Fruit fly (Drosophila melanogaster) whole organism, embryonic: ENCODE results near the gene Cyp28d2.

Experiments used
- Antp ChIP-seq: fragments of 200-800 bp; sonication (Bioruptor generic); optimal IDR thresholded peaks from 3 replicates; lab custom pipeline; 2016; ENCODE audit warnings: missing biosample characterization, missing genetic modification characterization
- CG11093 ChIP-seq: fragments of 200-800 bp; sonication (Bioruptor generic); IDR thresholded peaks from 3 replicates; pipeline ENCODE4 v1.3.6; 2022; ENCODE audit warnings: missing biosample characterization, missing genetic modification characterization
- CG11456 ChIP-seq: fragments of 200-800 bp; sonication (Bioruptor generic); IDR thresholded peaks from 3 replicates; pipeline ENCODE4 v1.3.6; 2022; ENCODE audit warnings: missing biosample characterization, missing genetic modification characterization
- CG11560 ChIP-seq: fragments of 200-800 bp; sonication (Bioruptor generic); IDR thresholded peaks from 3 replicates; pipeline ENCODE4 v1.3.6; 2022; ENCODE audit warnings: missing biosample characterization, missing genetic modification characterization
- CG12155 ChIP-seq: fragments of 200-800 bp; sonication (Bioruptor generic); optimal IDR thresholded peaks from 3 replicates; lab custom pipeline; 2016; ENCODE audit warnings: missing biosample characterization, missing genetic modification characterization
- CG12299 ChIP-seq: fragments of 200-800 bp; sonication (Bioruptor generic); optimal IDR thresholded peaks from 2 replicates; lab custom pipeline; 2018; ENCODE audit warnings: missing biosample characterization, mild to moderate bottlenecking, missing genetic modification characterization
- CG12391 ChIP-seq: fragments of 200-800 bp; sonication (Bioruptor generic); optimal IDR thresholded peaks from 3 replicates; lab custom pipeline; 2018; ENCODE audit warnings: missing biosample characterization, mild to moderate bottlenecking, missing genetic modification characterization, moderate library complexity
- CG13287 ChIP-seq: fragments of 200-800 bp; sonication (Bioruptor generic); IDR thresholded peaks from 2 replicates; pipeline ENCODE4 v1.3.6; 2022; ENCODE audit warnings: missing biosample characterization, missing genetic modification characterization; ENCODE audit not compliant: partially characterized antibody
- CG14667 ChIP-seq: fragments of 200-800 bp; sonication (Bioruptor generic); IDR thresholded peaks from 2 replicates; pipeline ENCODE4 v1.3.6; 2022; ENCODE audit warnings: missing biosample characterization, missing genetic modification characterization
- CG17361 ChIP-seq: fragments of 200-800 bp; sonication (Bioruptor generic); IDR thresholded peaks from 3 replicates; pipeline ENCODE4 v1.3.6; 2022; ENCODE audit warnings: missing biosample characterization, missing genetic modification characterization
- CG17802 ChIP-seq: fragments of 200-800 bp; sonication (Bioruptor generic); optimal IDR thresholded peaks from 2 replicates; lab custom pipeline; 2018; ENCODE audit warnings: missing biosample characterization, mild to moderate bottlenecking, missing genetic modification characterization, moderate library complexity
- CG30020 ChIP-seq: fragments of 200-800 bp; optimal IDR thresholded peaks from 2 replicates; lab custom pipeline; 2019; ENCODE audit warnings: missing biosample characterization, mild to moderate bottlenecking, missing genetic modification characterization, moderate library complexity
- CG32767 ChIP-seq: fragments of 200-800 bp; sonication (Bioruptor generic); IDR thresholded peaks from 2 replicates; pipeline ENCODE4 v1.3.6; 2022; ENCODE audit warnings: missing biosample characterization, missing genetic modification characterization
- CG5180 ChIP-seq: fragments of 200-800 bp; sonication (Bioruptor generic); optimal IDR thresholded peaks from 3 replicates; lab custom pipeline; 2017; ENCODE audit warnings: missing biosample characterization, missing genetic modification characterization, mild to moderate bottlenecking, moderate library complexity, missing genetic modification reagents
- CG8359 ChIP-seq: fragments of 200-800 bp; sonication (Bioruptor generic); optimal IDR thresholded peaks from 2 replicates; lab custom pipeline; 2017; ENCODE audit warnings: missing biosample characterization, mild to moderate bottlenecking, missing genetic modification characterization, borderline replicate concordance
- CG9437 ChIP-seq: fragments of 200-800 bp; sonication (Bioruptor generic); optimal IDR thresholded peaks from 2 replicates; lab custom pipeline; 2018; ENCODE audit warnings: missing biosample characterization, mild to moderate bottlenecking, missing genetic modification characterization
- CG9727 ChIP-seq: fragments of 200-800 bp; sonication (Bioruptor generic); optimal IDR thresholded peaks from 3 replicates; lab custom pipeline; 2017; ENCODE audit warnings: missing biosample characterization, mild to moderate bottlenecking, missing genetic modification characterization
- Chrac-16 ChIP-seq: fragments of 200-800 bp; sonication (Bioruptor generic); optimal IDR thresholded peaks from 3 replicates; lab custom pipeline; 2016; ENCODE audit warnings: missing biosample characterization, missing genetic modification characterization
- CoRest ChIP-seq: fragments of 200-800 bp; sonication (Bioruptor generic); optimal IDR thresholded peaks from 3 replicates; lab custom pipeline; 2018; ENCODE audit warnings: missing biosample characterization, mild to moderate bottlenecking, missing genetic modification characterization, moderate library complexity
- Dll ChIP-seq: fragments of 200-800 bp; sonication (Bioruptor generic); IDR thresholded peaks from 4 replicates; pipeline ENCODE4 v1.3.6; 2022; ENCODE audit warnings: missing biosample characterization, missing genetic modification characterization; ENCODE audit not compliant: partially characterized antibody
- E2f2 ChIP-seq: fragments of 200-800 bp; sonication (Bioruptor generic); IDR thresholded peaks from 2 replicates; pipeline ENCODE4 v1.3.6; 2022; ENCODE audit warnings: missing biosample characterization, missing genetic modification characterization
- Hand ChIP-seq: fragments of 200-800 bp; sonication (Bioruptor generic); optimal IDR thresholded peaks from 2 replicates; lab custom pipeline; 2017; ENCODE audit warnings: mild to moderate bottlenecking, missing biosample characterization, missing genetic modification reagents, missing genetic modification characterization
- HmgZ ChIP-seq: fragments of 200-800 bp; sonication (Bioruptor generic); optimal IDR thresholded peaks from 2 replicates; lab custom pipeline; 2018; ENCODE audit warnings: missing biosample characterization, mild to moderate bottlenecking, missing genetic modification characterization
- Hr78 ChIP-seq, 2 experiments: fragments of 200-800 bp in 1 of 2; fragments of >200 bp in 1 of 2; sonication (Bioruptor generic) in 1 of 2; optimal IDR thresholded peaks; 2 replicates each; lab custom pipeline; 2017 to 2019; ENCODE audit warnings: missing biosample characterization in 2 of 2, missing genetic modification characterization in 2 of 2, mild to moderate bottlenecking in 1 of 2, moderate library complexity in 1 of 2
- Lim3 ChIP-seq: fragments of 200-800 bp; sonication (Bioruptor generic); IDR thresholded peaks from 2 replicates; pipeline ENCODE4 v1.3.6; 2022; ENCODE audit warnings: missing biosample characterization, missing genetic modification characterization
- Mrtf ChIP-seq: fragments of 200-800 bp; sonication (Bioruptor generic); IDR thresholded peaks from 3 replicates; pipeline ENCODE4 v1.3.6; 2022; ENCODE audit warnings: missing biosample characterization, missing genetic modification characterization
- NFAT ChIP-seq: fragments of 200-800 bp; sonication (Bioruptor generic); IDR thresholded peaks from 2 replicates; pipeline ENCODE4 v1.3.6; 2022; ENCODE audit warnings: missing biosample characterization, missing genetic modification characterization
- Sox102F ChIP-seq: fragments of 200-800 bp; sonication (Bioruptor generic); optimal IDR thresholded peaks from 2 replicates; lab custom pipeline; 2018; ENCODE audit warnings: missing biosample characterization, mild to moderate bottlenecking, missing genetic modification characterization, moderate library complexity
- az2 ChIP-seq: fragments of 200-800 bp; sonication (Bioruptor generic); optimal IDR thresholded peaks from 3 replicates; lab custom pipeline; 2016; ENCODE audit warnings: missing biosample characterization, missing genetic modification characterization
- cato ChIP-seq: fragments of 200-800 bp; sonication (Bioruptor generic); optimal IDR thresholded peaks from 2 replicates; lab custom pipeline; 2016; ENCODE audit warnings: missing biosample characterization, missing genetic modification characterization, borderline replicate concordance
- chinmo ChIP-seq: fragments of 200-800 bp; sonication (Bioruptor generic); IDR thresholded peaks from 4 replicates; pipeline ENCODE4 v1.3.6; 2022; ENCODE audit warnings: missing biosample characterization, missing genetic modification characterization; ENCODE audit not compliant: partially characterized antibody
- chn ChIP-seq: fragments of 200-800 bp; sonication (Bioruptor generic); optimal IDR thresholded peaks from 2 replicates; lab custom pipeline; 2016; ENCODE audit warnings: missing biosample characterization, missing genetic modification characterization
- da ChIP-seq: fragments of 200-800 bp; sonication (Bioruptor generic); optimal IDR thresholded peaks from 2 replicates; lab custom pipeline; 2016; ENCODE audit warnings: missing biosample characterization, missing genetic modification characterization
- fd3F ChIP-seq: fragments of 200-800 bp; sonication (Bioruptor generic); optimal IDR thresholded peaks from 2 replicates; lab custom pipeline; 2018; ENCODE audit warnings: missing biosample characterization, mild to moderate bottlenecking, missing genetic modification characterization, moderate library complexity
- gem ChIP-seq: fragments of 200-800 bp; sonication (Bioruptor generic); optimal IDR thresholded peaks from 2 replicates; lab custom pipeline; 2019; ENCODE audit warnings: missing biosample characterization, mild to moderate bottlenecking, missing genetic modification characterization, moderate library complexity
- gfzf ChIP-seq: fragments of 200-800 bp; sonication (Bioruptor generic); optimal IDR thresholded peaks from 2 replicates; lab custom pipeline; 2016; ENCODE audit warnings: missing biosample characterization, mild to moderate bottlenecking, missing genetic modification characterization, moderate library complexity
- grn ChIP-seq: fragments of 200-800 bp; sonication (Bioruptor generic); optimal IDR thresholded peaks from 3 replicates; lab custom pipeline; 2017; ENCODE audit warnings: missing biosample characterization, missing genetic modification characterization
- hkb ChIP-seq, 2 experiments: fragments of 200-800 bp in 1 of 2; fragments of >200 bp in 1 of 2; sonication (Bioruptor generic) in 1 of 2; IDR thresholded peaks in 1 of 2; optimal IDR thresholded peaks in 1 of 2; 2 replicates each; pipeline versions ENCODE4 v1.3.6 to Lab custom; 2017 to 2022; ENCODE audit warnings: missing biosample characterization in 1 of 2, missing genetic modification characterization in 1 of 2
- insv ChIP-seq, 2 experiments: fragments of 200-800 bp; sonication (Bioruptor generic); optimal IDR thresholded peaks; 3 replicates each; lab custom pipeline; 2016 to 2018; ENCODE audit warnings: missing biosample characterization in 2 of 2, missing genetic modification characterization in 2 of 2
- kni ChIP-seq: fragments of 200-800 bp; sonication (Bioruptor generic); optimal IDR thresholded peaks from 3 replicates; lab custom pipeline; 2017; ENCODE audit warnings: mild to moderate bottlenecking, missing biosample characterization, missing genetic modification reagents, missing genetic modification characterization
- lilli ChIP-seq: fragments of 200-800 bp; sonication (Bioruptor generic); optimal IDR thresholded peaks from 3 replicates; lab custom pipeline; 2016; ENCODE audit warnings: missing biosample characterization, missing genetic modification characterization
- lola ChIP-seq, 3 experiments: fragments of >200 bp in 2 of 3; fragments of 200-800 bp in 1 of 3; sonication (Bioruptor generic) in 1 of 3; optimal IDR thresholded peaks; 2 replicates each; lab custom pipeline; 2017 to 2019; ENCODE audit warnings: missing biosample characterization in 3 of 3, missing genetic modification characterization in 3 of 3, mild to moderate bottlenecking in 1 of 3, moderate library complexity in 1 of 3
- odd ChIP-seq: fragments of 200-800 bp; sonication (Bioruptor generic); optimal IDR thresholded peaks from 2 replicates; lab custom pipeline; 2017; ENCODE audit warnings: missing biosample characterization, mild to moderate bottlenecking, missing genetic modification characterization
- rib ChIP-seq: fragments of 200-800 bp; sonication (Bioruptor generic); IDR thresholded peaks from 2 replicates; pipeline ENCODE4 v1.3.6; 2022; ENCODE audit warnings: missing biosample characterization, missing genetic modification characterization
- sna ChIP-seq: fragments of 200-800 bp; sonication (Bioruptor generic); IDR thresholded peaks from 2 replicates; pipeline ENCODE4 v1.3.6; 2022; ENCODE audit warnings: missing biosample characterization, missing genetic modification characterization; ENCODE audit not compliant: partially characterized antibody
- sqz ChIP-seq: fragments of 200-800 bp; sonication (Bioruptor generic); optimal IDR thresholded peaks from 3 replicates; lab custom pipeline; 2018; ENCODE audit warnings: missing biosample characterization, mild to moderate bottlenecking, missing genetic modification characterization
- tin ChIP-seq: fragments of 200-800 bp; sonication (Bioruptor generic); optimal IDR thresholded peaks from 3 replicates; lab custom pipeline; 2016; ENCODE audit warnings: missing biosample characterization, missing genetic modification characterization
- vfl ChIP-seq: fragments of 200-800 bp; sonication (Bioruptor generic); optimal IDR thresholded peaks from 2 replicates; lab custom pipeline; 2016; ENCODE audit warnings: missing biosample characterization, missing genetic modification characterization

Cyp28d2 gene

DNA sequence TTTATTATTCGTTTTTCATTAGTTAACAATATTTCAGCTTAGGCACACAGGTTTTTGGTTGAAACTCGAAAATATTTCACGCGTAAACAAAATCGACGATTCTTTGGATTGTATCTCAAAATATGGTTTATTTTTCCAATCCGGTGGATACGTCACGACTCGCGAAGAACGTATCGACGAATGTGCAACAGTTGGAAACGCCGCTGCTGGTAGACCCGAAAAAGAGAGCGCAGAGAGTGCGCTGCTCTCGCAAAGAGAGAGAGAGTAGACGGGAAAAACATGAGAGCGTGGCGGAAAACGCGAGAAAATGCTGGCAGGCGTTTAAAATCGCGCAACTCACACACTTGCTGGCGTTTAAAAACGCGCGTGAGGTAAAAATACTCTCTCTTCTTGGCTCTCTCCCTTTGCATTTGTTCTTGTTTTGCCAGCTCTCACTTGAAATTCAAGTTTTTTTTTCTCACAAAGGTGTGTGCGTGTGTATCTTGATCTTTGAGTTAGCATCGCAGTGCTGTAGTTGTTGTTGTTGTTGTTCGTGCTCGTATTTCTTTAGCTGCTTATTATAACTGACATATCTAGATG, 30.2 kb downstream of the Cyp28d2 start (continued):
- TF ChIP-seq hkb (optimal IDR thresholded peaks at IDR 0.05; lab: Kevin White, UChicago) (no peak), hkb (GFP tag; IDR thresholded peaks at IDR 0.05; lab: Robert Waterston, UW) (peak; percentile 61), da (GFP tag; lab: Kevin White, UChicago) (no peak), Lim3 (no peak), CG8359 (peak; percentile 100), CG14667 (no peak), rib (GFP tag; lab: Robert Waterston, UW) (peak; percentile 33; the same call in 1 of the 2 replicates), az2 (GFP tag; lab: Kevin White, UChicago) (no peak), lola (GFP tag; optimal IDR thresholded peaks at IDR 0.05; lab: Kevin White, UChicago) (no peak), CG11456 (GFP tag; lab: Robert Waterston, UW) (no peak), CG17802 (no peak), Dll (peak; percentile 76), Chrac-16 (GFP tag; lab: Kevin White, UChicago) (no peak), CG12391 (tag; lab: Kevin White, UChicago) (no peak), vfl (GFP tag; lab: Kevin White, UChicago) (peak; percentile 13), lilli (GFP tag; lab: Kevin White, UChicago) (peak; percentile 10), CG5180 (peak; percentile 11), E2f2 (GFP tag; lab: Robert Waterston, UW) (0 out of 2 replicates have a peak, but pooled peaks have one; percentile 19), Sox102F (GFP tag; lab: Kevin White, UChicago) (no peak), Hr78 (GFP tag; optimal IDR thresholded peaks at IDR 0.05; lab: Kevin White, UChicago) (no peak), chn (GFP tag; lab: Kevin White, UChicago) (no peak), CG13287 (GFP tag; lab: Robert Waterston, UW) (peak; percentile 76), grn (GFP tag; lab: Kevin White, UChicago) (peak; percentile 96), HmgZ (tag; lab: Kevin White, UChicago) (peak; percentile 17), CG12155 (GFP tag; lab: Kevin White, UChicago) (no peak), sna (GFP tag; lab: Robert Waterston, UW) (peak; percentile 69), odd (peak; percentile 13), CG17361 (GFP tag; lab: Robert Waterston, UW) (no peak), CoRest (tag; lab: Kevin White, UChicago) (no peak), CG11093 (GFP tag; lab: Robert Waterston, UW) (no peak), Antp (GFP tag; lab: Kevin White, UChicago) (no peak), CG30020 (no peak), Mrtf (GFP tag; lab: Robert Waterston, UW) (no peak), sqz (GFP tag; lab: Kevin White, UChicago) (peak; percentile 99), gfzf (no peak), CG9437 (GFP tag; lab: Kevin White, UChicago) (peak; percentile 22), CG11560 (tag; lab: Robert Waterston, UW) (no peak), chinmo (GFP tag; lab: Robert Waterston, UW) (peak; percentile 80; the same call in 2 of the 4 replicates), insv (GFP tag; optimal IDR thresholded peaks at IDR 0.05; lab: Kevin White, UChicago) (no peak), cato (GFP tag; lab: Kevin White, UChicago) (no peak), fd3F (no peak), kni (GFP tag; lab: Kevin White, UChicago) (peak; percentile 88), CG32767 (GFP tag; lab: Robert Waterston, UW) (no peak), CG12299 (no peak), gem (tag; lab: Kevin White, UChicago) (no peak), Hand (GFP tag; lab: Kevin White, UChicago) (no peak), NFAT (no peak), CG9727 (GFP tag; lab: Kevin White, UChicago) (no peak), tin (GFP tag; lab: Kevin White, UChicago) (no peak)
